Fruit fly (Drosophila melanogaster): ENCODE measurements around the gene JhI-21.

The JhI-21 gene

DNA sequence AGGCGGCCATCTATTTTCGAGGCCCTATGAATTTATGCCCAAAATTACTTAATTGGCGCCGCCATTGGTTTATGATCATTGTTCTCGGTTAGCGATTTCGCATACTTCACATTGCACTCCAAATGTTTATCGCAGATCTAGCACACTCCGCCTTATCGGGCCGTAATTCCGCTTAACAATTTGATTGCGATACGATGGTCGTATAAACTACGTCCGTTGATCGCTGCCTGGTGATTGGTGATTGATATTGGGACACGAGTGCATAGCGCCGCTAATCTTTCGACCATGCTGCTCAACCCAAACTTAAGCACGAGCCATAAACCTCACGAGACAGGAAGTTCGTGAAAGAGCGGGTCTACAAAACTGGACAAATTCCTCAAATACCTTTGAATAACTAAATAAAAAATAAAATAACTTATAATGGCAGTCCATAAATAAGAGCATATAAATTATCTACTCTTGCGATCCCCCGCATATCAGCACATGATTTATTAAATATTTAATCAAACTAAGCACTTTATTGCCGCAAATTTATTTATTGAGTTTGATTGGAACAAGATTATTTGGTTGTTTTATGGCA, 25.2 kb downstream of the JhI-21 start:
- TF ChIP-seq CG6163 (GFP tag; IDR thresholded peaks at IDR 0.05): no peak
- TF ChIP-seq Sox15 (GFP tag; optimal IDR thresholded peaks at IDR 0.05): no peak
- TF ChIP-seq CG34406 (GFP tag; optimal IDR thresholded peaks at IDR 0.05): no peak
- TF ChIP-seq CG4318 (GFP tag; optimal IDR thresholded peaks at IDR 0.05): no peak
- TF ChIP-seq CG9139 (GFP tag; optimal IDR thresholded peaks at IDR 0.05): no peak
- peak; percentile 25 for TF ChIP-seq svp (GFP tag)
- TF ChIP-seq fkh (GFP tag; optimal IDR thresholded peaks at IDR 0.05): no peak
- TF ChIP-seq CG6808 (GFP tag; optimal IDR thresholded peaks at IDR 0.05): no peak
- TF ChIP-seq CG1621 (tag; optimal IDR thresholded peaks at IDR 0.05): no peak
- TF ChIP-seq CG6854 (GFP tag; optimal IDR thresholded peaks at IDR 0.05): no peak
- TF ChIP-seq vri (GFP tag; optimal IDR thresholded peaks at IDR 0.05): peak; percentile 57
- TF ChIP-seq CG11294 (GFP tag; IDR thresholded peaks at IDR 0.05): no peak
- TF ChIP-seq CG11902 (GFP tag; optimal IDR thresholded peaks at IDR 0.05): no peak
- TF ChIP-seq Hr4 (GFP tag; optimal IDR thresholded peaks at IDR 0.05): no peak
- no peak for TF ChIP-seq CG7368 (GFP tag; optimal IDR thresholded peaks at IDR 0.05)
- TF ChIP-seq Sox102F (GFP tag; optimal IDR thresholded peaks at IDR 0.05): no peak
- TF ChIP-seq Eip93F (GFP tag; optimal IDR thresholded peaks at IDR 0.05): peak; percentile 2
- no peak for TF ChIP-seq Hr38 (GFP tag; optimal IDR thresholded peaks at IDR 0.05)
- TF ChIP-seq topi (GFP tag; optimal IDR thresholded peaks at IDR 0.05): no peak

DNA sequence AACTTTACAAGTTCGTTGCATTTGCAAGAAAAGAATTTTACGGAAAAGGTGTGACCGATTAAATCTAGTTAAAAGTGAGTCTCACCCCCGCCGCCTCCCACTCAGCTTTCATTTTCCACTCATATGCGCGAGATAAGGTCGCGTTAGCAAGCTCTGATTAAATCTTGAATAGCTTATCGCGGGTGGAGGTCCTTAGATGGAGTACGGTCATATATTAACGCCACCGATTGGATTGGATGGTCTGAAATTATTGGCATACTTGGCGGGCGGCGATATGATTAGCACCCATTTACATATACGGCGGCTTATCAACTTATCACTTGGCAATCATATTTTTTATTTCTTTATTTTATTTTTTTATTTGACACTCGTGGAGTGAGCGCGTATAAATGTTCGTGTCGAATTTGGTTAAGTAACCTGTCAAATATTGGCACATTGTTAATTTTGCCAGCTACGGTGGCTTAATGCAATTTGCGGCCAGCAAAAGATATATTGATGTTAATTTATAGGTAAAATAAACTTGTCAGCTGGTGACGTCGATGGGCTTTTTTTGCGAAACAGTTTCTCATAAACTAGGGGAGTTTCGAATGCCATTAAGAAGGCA, 26.1 kb downstream of the JhI-21 start:
- TF ChIP-seq Hr38 (GFP tag; optimal IDR thresholded peaks at IDR 0.05): no peak
- TF ChIP-seq vri (GFP tag; optimal IDR thresholded peaks at IDR 0.05): peak; percentile 66
- no peak for TF ChIP-seq CG3032 (tag; optimal IDR thresholded peaks at IDR 0.05)
- TF ChIP-seq CG6808 (GFP tag; optimal IDR thresholded peaks at IDR 0.05): no peak
- TF ChIP-seq svp (GFP tag): peak; percentile 84
- no peak for TF ChIP-seq Sox102F (GFP tag; optimal IDR thresholded peaks at IDR 0.05)
- no peak for TF ChIP-seq Ets21C (GFP tag; optimal IDR thresholded peaks at IDR 0.05)
- TF ChIP-seq CG6854 (GFP tag; optimal IDR thresholded peaks at IDR 0.05): no peak
- TF ChIP-seq CG34406 (GFP tag; optimal IDR thresholded peaks at IDR 0.05): no peak
- TF ChIP-seq Gug (GFP tag; IDR thresholded peaks at IDR 0.05): no peak

DNA sequence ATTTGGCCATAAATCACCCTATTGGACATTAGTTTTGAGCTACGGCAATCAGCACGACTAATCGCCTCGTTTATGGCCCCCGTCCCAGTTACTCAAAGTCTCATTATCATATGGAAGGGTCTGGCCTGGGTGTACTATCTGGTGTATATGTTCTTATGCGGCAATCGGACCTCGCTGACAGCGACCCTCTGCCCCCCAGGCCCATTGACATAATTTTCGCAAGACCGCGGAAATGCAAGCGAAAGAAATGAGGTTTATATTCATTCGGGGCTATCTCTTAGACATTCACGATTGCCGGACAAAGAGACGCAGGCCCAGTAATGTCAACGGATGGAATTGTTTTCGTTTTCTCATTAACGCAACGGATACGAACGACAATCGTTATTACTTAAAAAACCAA, 27.0 kb downstream of the JhI-21 start:
- peak; percentile 41 for TF ChIP-seq Sox14 (GFP tag; optimal IDR thresholded peaks at IDR 0.05)
- TF ChIP-seq fd85E (GFP tag; optimal IDR thresholded peaks at IDR 0.05): no peak
- peak; percentile 80 for TF ChIP-seq vri (GFP tag; optimal IDR thresholded peaks at IDR 0.05)
- peak; percentile 10 for TF ChIP-seq Eip78C (GFP tag)
- TF ChIP-seq salr (GFP tag; optimal IDR thresholded peaks at IDR 0.05): no peak
- TF ChIP-seq svp (GFP tag): peak; percentile 99

DNA sequence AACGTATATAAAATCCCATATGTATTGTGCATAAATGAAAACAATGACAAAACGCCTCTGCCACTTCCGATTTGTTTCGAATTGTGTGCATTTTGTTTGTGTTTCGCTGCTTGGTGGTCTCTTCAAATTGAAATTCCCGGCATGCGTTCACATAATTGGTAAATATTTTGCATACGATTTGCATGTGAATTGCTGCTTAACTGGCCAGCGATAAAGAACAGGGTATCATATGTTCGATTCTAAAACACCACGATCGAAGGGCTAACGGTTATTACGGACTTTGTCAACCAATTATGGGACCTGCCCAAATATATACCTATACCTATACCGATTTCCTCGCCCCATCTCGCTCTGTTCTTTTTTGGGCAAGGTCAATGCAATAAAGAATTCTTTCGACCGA, 27.7 kb downstream of the JhI-21 start:
- TF ChIP-seq Smox (GFP tag; optimal IDR thresholded peaks at IDR 0.05) (no peak), svp (GFP tag) (peak; percentile 67), Ets96B (tag; optimal IDR thresholded peaks at IDR 0.05) (no peak), fd85E (GFP tag; optimal IDR thresholded peaks at IDR 0.05) (no peak), dac (GFP tag; optimal IDR thresholded peaks at IDR 0.05) (no peak), Hr39 (GFP tag; optimal IDR thresholded peaks at IDR 0.05) (no peak), achi (GFP tag; optimal IDR thresholded peaks at IDR 0.05) (no peak), Met (GFP tag; optimal IDR thresholded peaks at IDR 0.05) (peak; percentile 22), CG8119 (GFP tag; IDR thresholded peaks at IDR 0.05) (no peak), acj6 (GFP tag; optimal IDR thresholded peaks at IDR 0.05) (no peak), topi (GFP tag; optimal IDR thresholded peaks at IDR 0.05) (peak; percentile 2)

DNA sequence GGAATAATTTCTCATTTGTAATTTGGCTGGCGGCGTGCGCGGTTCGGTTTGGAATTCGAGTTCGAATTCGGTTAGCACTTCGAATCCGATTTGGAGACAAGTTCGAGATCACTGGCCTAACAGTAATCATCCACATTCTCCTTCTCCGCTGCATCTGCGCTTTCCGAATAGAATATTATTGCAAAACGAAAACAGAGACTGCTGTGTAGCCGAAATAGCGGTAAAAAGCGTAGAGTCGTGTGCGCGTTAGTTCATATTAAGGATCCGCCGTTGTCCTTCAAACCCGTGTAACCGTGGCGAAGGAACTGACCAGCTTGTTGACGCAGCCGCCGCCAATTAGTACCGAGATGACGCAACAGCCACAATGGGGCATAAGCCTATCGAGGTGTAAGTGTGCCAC, 28.4 kb downstream of the JhI-21 start, which contains the start of gene dmGlut:
Gene dmGlut (plus strand): TSS at position 4 of the 400 bp plus-strand sequence.
- no peak for TF ChIP-seq CG10669 (GFP tag; optimal IDR thresholded peaks at IDR 0.05)
- TF ChIP-seq CG8319 (GFP tag; optimal IDR thresholded peaks at IDR 0.05): no peak
- no peak for TF ChIP-seq Hr4 (GFP tag; optimal IDR thresholded peaks at IDR 0.05)
- TF ChIP-seq CG11762 (GFP tag; optimal IDR thresholded peaks at IDR 0.05; ENCODE audit: insufficient read depth): no peak
- no peak for TF ChIP-seq Smox (GFP tag; optimal IDR thresholded peaks at IDR 0.05)
- no peak for TF ChIP-seq Ets96B (tag; optimal IDR thresholded peaks at IDR 0.05)
